Worm (Caenorhabditis elegans) whole organism, L4 larva: Measurements from ENCODE around the gene C17C3.3.

Experiments used
- F44E2.7 ChIP-seq: fragments of 200-800 bp; sonication (Bioruptor generic); IDR thresholded peaks from 2 replicates; pipeline ENCODE4 v2.1.2; 2022; ENCODE audit warnings: missing genetic modification characterization, missing compliant biosample characterization
- R02D3.7 ChIP-seq: fragments of 150-350 bp; sonication (generic microtip); optimal IDR thresholded peaks from 3 replicates; lab custom pipeline; 2014; ENCODE audit warnings: missing biosample characterization, missing genetic modification characterization
- ces-1 ChIP-seq: fragments of 150-350 bp; sonication (generic microtip); optimal IDR thresholded peaks from 4 replicates; lab custom pipeline; 2014; ENCODE audit warnings: missing biosample characterization, missing genetic modification reagents, missing genetic modification characterization
- dpl-1 ChIP-seq: fragments of 150-350 bp; optimal IDR thresholded peaks from 2 replicates; lab custom pipeline; 2014; ENCODE audit warnings: missing biosample characterization, missing genetic modification reagents, missing genetic modification characterization
- lin-13 ChIP-seq: fragments of 150-350 bp; optimal IDR thresholded peaks from 2 replicates; lab custom pipeline; 2014; ENCODE audit warnings: missing biosample characterization, missing genetic modification reagents, missing genetic modification characterization
- lir-3 ChIP-seq: sonication (generic microtip); optimal IDR thresholded peaks from 2 replicates; lab custom pipeline; 2016; ENCODE audit warnings: mild to moderate bottlenecking, missing genetic modification characterization, missing compliant biosample characterization
- lsy-2 ChIP-seq, 2 experiments: fragments of 150-350 bp in 1 of 2; sonication (generic microtip) in 1 of 2; optimal IDR thresholded peaks; 2 replicates each; lab custom pipeline; 2014 to 2017; ENCODE audit warnings: missing biosample characterization in 2 of 2, missing genetic modification characterization in 2 of 2
- mep-1 ChIP-seq: fragments of 150-350 bp; sonication (generic microtip); optimal IDR thresholded peaks from 3 replicates; lab custom pipeline; 2014; ENCODE audit warnings: missing biosample characterization, missing genetic modification characterization
- nhr-102 ChIP-seq: sonication (generic microtip); optimal IDR thresholded peaks from 2 replicates; lab custom pipeline; 2016; ENCODE audit warnings: mild to moderate bottlenecking, missing genetic modification characterization, moderate library complexity, missing compliant biosample characterization
- pha-4 ChIP-seq, 2 experiments: fragments of 150-350 bp in 1 of 2; fragments of 200-800 bp in 1 of 2; sonication (Bioruptor generic) in 1 of 2; IDR thresholded peaks in 1 of 2; optimal IDR thresholded peaks in 1 of 2; 2 replicates each; pipeline versions ENCODE4 v1.3.6 to Lab custom; 2014 to 2022; ENCODE audit warnings: missing genetic modification characterization in 2 of 2, missing genetic modification reagents in 2 of 2, missing biosample characterization in 1 of 2, missing compliant biosample characterization in 1 of 2
- snpc-4 ChIP-seq: fragments of 150-350 bp; optimal IDR thresholded peaks from 2 replicates; lab custom pipeline; 2014; ENCODE audit warnings: missing biosample characterization, missing genetic modification characterization
- tag-97 ChIP-seq: fragments of 200-800 bp; sonication (Bioruptor generic); IDR thresholded peaks from 2 replicates; pipeline ENCODE4 v1.3.6; 2022; ENCODE audit warnings: missing genetic modification characterization, missing compliant biosample characterization
- unc-39 ChIP-seq: sonication (generic microtip); optimal IDR thresholded peaks from 2 replicates; lab custom pipeline; 2017; ENCODE audit warnings: missing biosample characterization, missing genetic modification characterization

DNA sequence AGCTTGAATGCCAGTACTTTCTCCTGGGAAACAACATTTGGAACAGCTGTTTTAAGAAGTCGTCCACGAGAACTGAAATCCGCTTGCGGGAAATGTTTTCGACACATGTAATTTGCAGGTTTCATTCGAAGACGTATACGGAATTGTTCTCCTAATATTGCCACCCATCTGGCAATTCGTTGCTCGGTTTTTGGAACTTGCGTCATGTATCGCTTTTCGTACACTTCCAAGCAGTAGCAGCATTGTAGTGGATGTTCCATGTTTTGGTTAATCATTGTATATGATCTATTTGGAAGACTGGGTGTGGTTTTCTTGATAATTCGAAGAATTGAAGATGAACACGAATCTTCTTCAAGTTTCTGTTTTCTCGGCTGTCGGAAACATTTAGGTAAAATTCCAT lies 26.3 kb downstream of the C17C3.3 start:
- TF ChIP-seq lin-13 (GFP tag; lab: Kevin White, UChicago) (no peak), snpc-4 (no peak), unc-39 (tag; lab: Kevin White, UChicago) (no peak), mep-1 (no peak), lir-3 (tag; lab: Kevin White, UChicago) (no peak), lsy-2 (tag; optimal IDR thresholded peaks at IDR 0.05; lab: Kevin White, UChicago) (no peak), dpl-1 (GFP tag; lab: Kevin White, UChicago) (no peak), pha-4 (GFP tag; IDR thresholded peaks at IDR 0.05; lab: Robert Waterston, UW) (no peak), pha-4 (tag; optimal IDR thresholded peaks at IDR 0.05; lab: Kevin White, UChicago) (no peak), nhr-102 (tag; lab: Kevin White, UChicago) (no peak), tag-97 (GFP tag; lab: Robert Waterston, UW) (no peak), F44E2.7 (no peak), ces-1 (GFP tag; lab: Kevin White, UChicago) (no peak), R02D3.7 (tag; lab: Kevin White, UChicago) (no peak)
